Fruit fly (Drosophila melanogaster) whole organism, prepupa: ENCODE measurements around the gene Cul3.

Source experiments
- CG8119 ChIP-seq: fragments of 200-800 bp; sonication (Bioruptor generic); IDR thresholded peaks from 3 replicates; pipeline ENCODE4 v1.3.6; 2022; ENCODE audit warnings: missing biosample characterization, missing genetic modification characterization
- CG9139 ChIP-seq: fragments of 200-800 bp; sonication (Bioruptor generic); optimal IDR thresholded peaks from 3 replicates; lab custom pipeline; 2017; ENCODE audit warnings: missing biosample characterization, mild to moderate bottlenecking, missing genetic modification characterization
- OdsH ChIP-seq: fragments of 200-800 bp; sonication (Bioruptor generic); optimal IDR thresholded peaks from 3 replicates; lab custom pipeline; 2016; ENCODE audit warnings: missing biosample characterization, missing genetic modification characterization
- cyc ChIP-seq: fragments of 200-800 bp; sonication (Bioruptor generic); optimal IDR thresholded peaks from 3 replicates; lab custom pipeline; 2016; ENCODE audit warnings: missing biosample characterization, missing genetic modification characterization

dm6 chr2L:15271757-15272589, at the start of gene Cul3:
- TF ChIP-seq CG8119 (GFP tag; lab: Robert Waterston, UW) (no peak), CG9139 (GFP tag; lab: Kevin White, UChicago) (no peak), cyc (GFP tag; lab: Kevin White, UChicago) (no peak), OdsH (GFP tag; lab: Kevin White, UChicago) (peak; percentile 3)
